Fruit fly (Drosophila melanogaster) whole organism: ENCODE data around the gene Plc21C.

ENCODE experiments used
- CG8478 ChIP-seq: fragments of >200 bp; optimal IDR thresholded peaks from 2 replicates; lab custom pipeline; 2018; ENCODE audit warnings: inconsistent platforms
- Dll ChIP-seq: fragments of >200 bp; optimal IDR thresholded peaks from 2 replicates; lab custom pipeline; 2017
- EcR ChIP-seq, 2 experiments: fragments of >200 bp; optimal IDR thresholded peaks; 2 replicates each; lab custom pipeline; 2017; ENCODE audit warnings: missing biosample characterization in 2 of 2, missing genetic modification characterization in 2 of 2, missing genetic modification reagents in 2 of 2
- psq ChIP-seq: fragments of >200 bp; optimal IDR thresholded peaks from 2 replicates; lab custom pipeline; 2017
- usp ChIP-seq: fragments of >200 bp; optimal IDR thresholded peaks from 2 replicates; lab custom pipeline; 2017; ENCODE audit warnings: missing biosample characterization, missing genetic modification characterization, mixed read lengths

dm6 chr2L:278134-278533 is 27.6 kb upstream of the Plc21C start, which contains the start of gene CG17078:
- TF ChIP-seq psq (lab: Kevin White, UChicago), result no peak
- TF ChIP-seq usp (GFP tag; lab: Kevin White, UChicago), result no peak
- TF ChIP-seq CG8478 (lab: Kevin White, UChicago), result no peak
- TF ChIP-seq EcR (GFP tag; optimal IDR thresholded peaks at IDR 0.05; lab: Kevin White, UChicago), result no peak
- no peak for TF ChIP-seq Dll
